Worm (Caenorhabditis elegans): Measurements from ENCODE around the gene cky-1.

Gene cky-1

ce11 chrV:12736166-12736753 lies at the start of gene cky-1:
Gene cky-1, plus strand, starts transcription at chrV:12736703.
- TF ChIP-seq aptf-3 (GFP tag; IDR thresholded peaks at IDR 0.05) (no peak), ceh-91 (GFP tag; IDR thresholded peaks at IDR 0.05) (no peak), ztf-28 (GFP tag; IDR thresholded peaks at IDR 0.05) (no peak), hmg-1.2 (GFP tag; IDR thresholded peaks at IDR 0.05) (no peak), lag-1 (GFP tag; IDR thresholded peaks at IDR 0.05) (no peak), Y95B8A.8 (GFP tag; IDR thresholded peaks at IDR 0.05) (no peak), ztf-25 (GFP tag; IDR thresholded peaks at IDR 0.05) (no peak), ccch-3 (GFP tag; optimal IDR thresholded peaks at IDR 0.05) (no peak), B0019.2 (GFP tag; conservative IDR thresholded peaks at IDR 0.05) (no peak), dpff-1 (tag; optimal IDR thresholded peaks at IDR 0.05) (no peak), ets-4 (GFP tag; optimal IDR thresholded peaks at IDR 0.05) (no peak), lin-26 (GFP tag; IDR thresholded peaks at IDR 0.05) (no peak), F22D6.2 (tag; optimal IDR thresholded peaks at IDR 0.05) (no peak), Y53G8AR.9 (GFP tag; conservative IDR thresholded peaks at IDR 0.05) (no peak), Y79H2A.3 (GFP tag; conservative IDR thresholded peaks at IDR 0.05) (no peak), zfh-2 (GFP tag; conservative IDR thresholded peaks at IDR 0.05) (no peak; the same call in 1 of the 2 replicates), sdz-38 (tag; optimal IDR thresholded peaks at IDR 0.05) (no peak), let-607 (tag; optimal IDR thresholded peaks at IDR 0.05) (no peak), F23B12.7 (tag; optimal IDR thresholded peaks at IDR 0.05; ENCODE audit: insufficient read depth) (no peak)

- TF ChIP-seq nhr-179 (tag; optimal IDR thresholded peaks at IDR 0.05), result no peak
- TF ChIP-seq lsy-27 (tag; optimal IDR thresholded peaks at IDR 0.05; ENCODE audit: borderline replicate concordance, insufficient read depth), result no peak
- TF ChIP-seq nfyb-1 (GFP tag; IDR thresholded peaks at IDR 0.05), result no peak
- TF ChIP-seq F57C9.4 (tag; optimal IDR thresholded peaks at IDR 0.05), result no peak
- TF ChIP-seq aptf-2 (GFP tag; conservative IDR thresholded peaks at IDR 0.05), result no peak
- TF ChIP-seq lin-35 (GFP tag; optimal IDR thresholded peaks at IDR 0.05), result no peak
- no peak for TF ChIP-seq F52B5.7 (tag; optimal IDR thresholded peaks at IDR 0.05)
- TF ChIP-seq bed-1 (GFP tag; IDR thresholded peaks at IDR 0.05), result no peak
- no peak for TF ChIP-seq akir-1 (GFP tag; optimal IDR thresholded peaks at IDR 0.05)
- no peak for TF ChIP-seq K12H6.12 (tag; optimal IDR thresholded peaks at IDR 0.05)
- no peak for TF ChIP-seq rec-8 (tag; optimal IDR thresholded peaks at IDR 0.05)
- TF ChIP-seq let-607 (tag; optimal IDR thresholded peaks at IDR 0.05), result no peak
- TF ChIP-seq aptf-3 (GFP tag; IDR thresholded peaks at IDR 0.05), result no peak
- TF ChIP-seq dpl-1 (GFP tag; optimal IDR thresholded peaks at IDR 0.05), result no peak
- no peak for TF ChIP-seq egl-18 (GFP tag; IDR thresholded peaks at IDR 0.05)
- TF ChIP-seq lin-26 (GFP tag; IDR thresholded peaks at IDR 0.05), result no peak
- TF ChIP-seq F39B2.1 (GFP tag; IDR thresholded peaks at IDR 0.05), result no peak
- TF ChIP-seq F55B11.4 (tag; optimal IDR thresholded peaks at IDR 0.05; ENCODE audit: borderline replicate concordance, insufficient read depth), result no peak
- TF ChIP-seq sptf-2 (GFP tag; optimal IDR thresholded peaks at IDR 0.05), result no peak
These were observed 41.3 kb upstream of the cky-1 start, which contains the start of gene parn-1 for ce11 chrV:12695155-12695554. Gene parn-1, minus strand, starts transcription at chrV:12695255.

ce11 chrV:12695968-12696367 lies 40.5 kb upstream of the cky-1 start, which contains the start of gene K10C8.4:
Gene K10C8.4, plus strand, starts transcription at chrV:12696268.
- TF ChIP-seq efl-1 (GFP tag; optimal IDR thresholded peaks at IDR 0.05), result no peak
- no peak for TF ChIP-seq unc-130 (GFP tag; optimal IDR thresholded peaks at IDR 0.05)
- TF ChIP-seq tlf-1 (GFP tag; optimal IDR thresholded peaks at IDR 0.05), result no peak
- no peak for TF ChIP-seq madf-8 (GFP tag; conservative IDR thresholded peaks at IDR 0.05)
- no peak for TF ChIP-seq hsf-1 (GFP tag; IDR thresholded peaks at IDR 0.05)
- TF ChIP-seq attf-5 (GFP tag; optimal IDR thresholded peaks at IDR 0.05), result no peak
- TF ChIP-seq pha-4 (tag; optimal IDR thresholded peaks at IDR 0.05), result no peak
- no peak for TF ChIP-seq hlh-12 (tag; optimal IDR thresholded peaks at IDR 0.05)
- no peak for TF ChIP-seq xnd-1 (tag; optimal IDR thresholded peaks at IDR 0.05)
- TF ChIP-seq attf-3 (GFP tag; conservative IDR thresholded peaks at IDR 0.05), result no peak
- no peak for TF ChIP-seq sdz-38 (tag; optimal IDR thresholded peaks at IDR 0.05)
- no peak for TF ChIP-seq bed-2 (GFP tag; IDR thresholded peaks at IDR 0.05)
- TF ChIP-seq chd-7 (tag; optimal IDR thresholded peaks at IDR 0.05), result no peak
- no peak for TF ChIP-seq athp-1 (tag; optimal IDR thresholded peaks at IDR 0.05)

Measured in whole organism, young adult.